Fruit fly (Drosophila melanogaster): ENCODE results near the gene Toll-9.

The Toll-9 gene

dm6 chr3L:20384086-20384810 lies 17.7 kb upstream of the Toll-9 start, which contains the start of the genes CG5498 and fbl:
CG5498 (minus strand) TSS chr3L:20384109.
fbl (plus strand) TSS chr3L:20384429.
- TF ChIP-seq CG12299 (tag; optimal IDR thresholded peaks at IDR 0.05) (no peak), Fer1 (GFP tag; optimal IDR thresholded peaks at IDR 0.05) (peak; percentile 52), hb (GFP tag; IDR thresholded peaks at IDR 0.05; ENCODE audit: partially characterized antibody) (no peak), Dll (GFP tag; IDR thresholded peaks at IDR 0.05; ENCODE audit: partially characterized antibody) (peak; percentile 49; the same call in 1 of the 4 replicates), CG1602 (GFP tag; optimal IDR thresholded peaks at IDR 0.05) (peak; percentile 64), CG1529 (GFP tag; optimal IDR thresholded peaks at IDR 0.05) (peak; percentile 32), CG6254 (GFP tag; optimal IDR thresholded peaks at IDR 0.05) (no peak), CG16815 (GFP tag; optimal IDR thresholded peaks at IDR 0.05) (peak; percentile 26), CG18262 (tag; optimal IDR thresholded peaks at IDR 0.05) (peak; percentile 71), CG16813 (GFP tag; IDR thresholded peaks at IDR 0.05; ENCODE audit: partially characterized antibody) (no peak), mirr (GFP tag; optimal IDR thresholded peaks at IDR 0.05) (peak; percentile 6), Doc2 (GFP tag; IDR thresholded peaks at IDR 0.05) (no peak), CG34224 (GFP tag; IDR thresholded peaks at IDR 0.05; ENCODE audit: partially characterized antibody) (peak; percentile 37; the same call in 1 of the 3 replicates), pnt (GFP tag; optimal IDR thresholded peaks at IDR 0.05) (no peak), Side (GFP tag; optimal IDR thresholded peaks at IDR 0.05) (peak; percentile 18), tll (GFP tag; optimal IDR thresholded peaks at IDR 0.05) (no peak), wek (GFP tag; optimal IDR thresholded peaks at IDR 0.05) (no peak), lab (GFP tag; optimal IDR thresholded peaks at IDR 0.05) (peak; percentile 80), Mrtf (GFP tag; IDR thresholded peaks at IDR 0.05) (no peak), fru (optimal IDR thresholded peaks at IDR 0.05) (no peak), da (GFP tag; optimal IDR thresholded peaks at IDR 0.05) (no peak), eyg (GFP tag; optimal IDR thresholded peaks at IDR 0.05) (no peak), pita (GFP tag; optimal IDR thresholded peaks at IDR 0.05) (no peak), CG7271 (tag; optimal IDR thresholded peaks at IDR 0.05) (peak; percentile 1), CG2712 (tag; optimal IDR thresholded peaks at IDR 0.05) (peak; percentile 78), CG11695 (GFP tag; IDR thresholded peaks at IDR 0.05) (peak; percentile 65; the same call in 2 of the 3 replicates), Lpt (GFP tag; optimal IDR thresholded peaks at IDR 0.05) (no peak), Gsc (GFP tag; IDR thresholded peaks at IDR 0.05) (no peak), CG6683 (GFP tag; optimal IDR thresholded peaks at IDR 0.05) (peak; percentile 42), CG5180 (GFP tag; optimal IDR thresholded peaks at IDR 0.05) (peak; percentile 7), CG15011 (GFP tag; optimal IDR thresholded peaks at IDR 0.05) (peak; percentile 34), sob (GFP tag; IDR thresholded peaks at IDR 0.05) (0 out of 2 replicates have a peak, but pooled peaks have one; percentile 40), Neu2 (GFP tag; optimal IDR thresholded peaks at IDR 0.05; ENCODE audit: borderline replicate concordance) (no peak), disco-r (GFP tag; optimal IDR thresholded peaks at IDR 0.05) (no peak), CG7786 (GFP tag; optimal IDR thresholded peaks at IDR 0.05) (peak; percentile 38), CG14965 (GFP tag; optimal IDR thresholded peaks at IDR 0.05; ENCODE audit: borderline replicate concordance) (no peak), CG11696 (GFP tag; IDR thresholded peaks at IDR 0.05) (no peak), Fer3 (tag; optimal IDR thresholded peaks at IDR 0.05) (peak; percentile 65), Dip2 (GFP tag; IDR thresholded peaks at IDR 0.05) (no peak), sc (optimal IDR thresholded peaks at IDR 0.05) (no peak), sc (GFP tag; optimal IDR thresholded peaks at IDR 0.05) (no peak), HLHmδ (GFP tag; optimal IDR thresholded peaks at IDR 0.05) (no peak), al (GFP tag; IDR thresholded peaks at IDR 0.05) (peak; percentile 40; the same call in 1 of the 2 replicates), CG4820 (GFP tag; optimal IDR thresholded peaks at IDR 0.05) (peak; percentile 50), CG6654 (GFP tag; optimal IDR thresholded peaks at IDR 0.05) (no peak), CG10543 (GFP tag; optimal IDR thresholded peaks at IDR 0.05) (peak; percentile 74), Myb (GFP tag; optimal IDR thresholded peaks at IDR 0.05) (peak; percentile 91), CG1792 (GFP tag; optimal IDR thresholded peaks at IDR 0.05) (no peak), CG1603 (tag; optimal IDR thresholded peaks at IDR 0.05) (peak; percentile 4)

Measured in whole organism, embryonic.